Fruit fly (Drosophila melanogaster) whole organism, embryonic: ENCODE results near the gene Ykt6.

ENCODE experiments used
- Ada2b ChIP-seq: fragments of 200-800 bp; sonication (Bioruptor generic); IDR thresholded peaks from 2 replicates; pipeline ENCODE4 v1.3.6; 2022; ENCODE audit warnings: missing biosample characterization, missing genetic modification characterization
- CG10209 ChIP-seq: fragments of 200-800 bp; sonication (Bioruptor generic); optimal IDR thresholded peaks from 3 replicates; lab custom pipeline; 2017; ENCODE audit warnings: missing biosample characterization, mild to moderate bottlenecking, missing genetic modification characterization, missing genetic modification reagents
- CG1024 ChIP-seq: fragments of 200-800 bp; sonication (Bioruptor generic); IDR thresholded peaks from 2 replicates; pipeline ENCODE4 v1.3.6; 2022; ENCODE audit warnings: missing biosample characterization, missing genetic modification characterization
- CG10431 ChIP-seq: fragments of 200-800 bp; sonication (Bioruptor generic); optimal IDR thresholded peaks from 3 replicates; lab custom pipeline; 2018; ENCODE audit warnings: missing biosample characterization, mild to moderate bottlenecking, missing genetic modification characterization
- CG10979 ChIP-seq: fragments of 200-800 bp; sonication (Bioruptor generic); optimal IDR thresholded peaks from 2 replicates; lab custom pipeline; 2018; ENCODE audit warnings: missing biosample characterization, mild to moderate bottlenecking, missing genetic modification characterization, moderate library complexity
- CG13894 ChIP-seq: fragments of 200-800 bp; sonication (Bioruptor generic); optimal IDR thresholded peaks from 3 replicates; lab custom pipeline; 2018; ENCODE audit warnings: missing biosample characterization, mild to moderate bottlenecking, missing genetic modification characterization, moderate library complexity
- CG14441 ChIP-seq: fragments of 200-800 bp; sonication (Bioruptor generic); IDR thresholded peaks from 2 replicates; pipeline ENCODE4 v1.3.6; 2022; ENCODE audit warnings: missing biosample characterization, missing genetic modification characterization
- CG15269 ChIP-seq: fragments of 200-800 bp; sonication (Bioruptor generic); optimal IDR thresholded peaks from 2 replicates; lab custom pipeline; 2018; ENCODE audit warnings: missing biosample characterization, mild to moderate bottlenecking, missing genetic modification characterization, moderate library complexity
- CG17361 ChIP-seq: fragments of 200-800 bp; sonication (Bioruptor generic); IDR thresholded peaks from 3 replicates; pipeline ENCODE4 v1.3.6; 2022; ENCODE audit warnings: missing biosample characterization, missing genetic modification characterization
- CG17568 ChIP-seq: fragments of 200-800 bp; sonication (Bioruptor generic); optimal IDR thresholded peaks from 2 replicates; lab custom pipeline; 2018; ENCODE audit warnings: missing biosample characterization, mild to moderate bottlenecking, missing genetic modification characterization, moderate library complexity
- CG2678 ChIP-seq: fragments of 200-800 bp; sonication (Bioruptor generic); optimal IDR thresholded peaks from 3 replicates; lab custom pipeline; 2019; ENCODE audit warnings: missing biosample characterization, mild to moderate bottlenecking, missing genetic modification characterization, moderate library complexity
- CG2875 ChIP-seq: fragments of 200-800 bp; sonication (Bioruptor generic); optimal IDR thresholded peaks from 2 replicates; lab custom pipeline; 2017; ENCODE audit warnings: missing biosample characterization, mild to moderate bottlenecking, missing genetic modification characterization, missing genetic modification reagents
- CG31441 ChIP-seq: fragments of 200-800 bp; sonication (Bioruptor generic); IDR thresholded peaks from 2 replicates; pipeline ENCODE4 v1.3.6; 2022; ENCODE audit warnings: missing biosample characterization, missing genetic modification characterization
- CG33557 ChIP-seq: fragments of 200-800 bp; sonication (Bioruptor generic); optimal IDR thresholded peaks from 2 replicates; lab custom pipeline; 2019; ENCODE audit warnings: missing biosample characterization, mild to moderate bottlenecking, missing genetic modification characterization, moderate library complexity
- CG3726 ChIP-seq: fragments of 200-800 bp; sonication (Bioruptor generic); IDR thresholded peaks from 3 replicates; pipeline ENCODE4, ENCODE4 v1.3.6; 2022; ENCODE audit warnings: missing biosample characterization, missing genetic modification characterization
- CG3847 ChIP-seq: fragments of 200-800 bp; sonication (Bioruptor generic); IDR thresholded peaks from 2 replicates; pipeline ENCODE4 v1.3.6; 2022; ENCODE audit warnings: missing biosample characterization, missing genetic modification characterization
- CG7372 ChIP-seq: fragments of 200-800 bp; sonication (Bioruptor generic); IDR thresholded peaks from 2 replicates; pipeline ENCODE4 v1.3.6; 2022; ENCODE audit warnings: missing biosample characterization, missing genetic modification characterization
- CG7745 ChIP-seq: fragments of 200-800 bp; sonication (Bioruptor generic); optimal IDR thresholded peaks from 2 replicates; lab custom pipeline; 2018; ENCODE audit warnings: missing biosample characterization, mild to moderate bottlenecking, missing genetic modification characterization, moderate library complexity
- CG7839 ChIP-seq: fragments of 200-800 bp; sonication (Bioruptor generic); optimal IDR thresholded peaks from 3 replicates; lab custom pipeline; 2018; ENCODE audit warnings: missing biosample characterization, mild to moderate bottlenecking, missing genetic modification characterization, moderate library complexity
- CkIIα-i1 ChIP-seq: fragments of 200-800 bp; sonication (Bioruptor generic); IDR thresholded peaks from 2 replicates; pipeline ENCODE4 v1.3.6; 2022; ENCODE audit warnings: missing biosample characterization, missing genetic modification characterization
- Dref ChIP-seq: fragments of 200-800 bp; sonication (Bioruptor generic); IDR thresholded peaks from 2 replicates; pipeline ENCODE4 v1.3.6; 2022; ENCODE audit warnings: missing biosample characterization, missing genetic modification characterization
- Fer1 ChIP-seq: fragments of 200-800 bp; sonication (Bioruptor generic); optimal IDR thresholded peaks from 2 replicates; lab custom pipeline; 2017; ENCODE audit warnings: missing biosample characterization, mild to moderate bottlenecking, missing genetic modification characterization
- Fer3 ChIP-seq: fragments of 200-800 bp; sonication (Bioruptor generic); optimal IDR thresholded peaks from 2 replicates; lab custom pipeline; 2018; ENCODE audit warnings: missing biosample characterization, mild to moderate bottlenecking, missing genetic modification characterization, moderate library complexity
- HLH54F ChIP-seq: fragments of 200-800 bp; sonication (Bioruptor generic); optimal IDR thresholded peaks from 3 replicates; lab custom pipeline; 2016; ENCODE audit warnings: missing biosample characterization, missing genetic modification characterization
- Hand ChIP-seq: fragments of 200-800 bp; sonication (Bioruptor generic); optimal IDR thresholded peaks from 2 replicates; lab custom pipeline; 2017; ENCODE audit warnings: mild to moderate bottlenecking, missing biosample characterization, missing genetic modification reagents, missing genetic modification characterization
- Hr78 ChIP-seq, 2 experiments: fragments of 200-800 bp in 1 of 2; fragments of >200 bp in 1 of 2; sonication (Bioruptor generic) in 1 of 2; optimal IDR thresholded peaks; 2 replicates each; lab custom pipeline; 2017 to 2019; ENCODE audit warnings: missing biosample characterization in 2 of 2, missing genetic modification characterization in 2 of 2, mild to moderate bottlenecking in 1 of 2, moderate library complexity in 1 of 2
- MBD-R2 ChIP-seq: fragments of 200-800 bp; sonication (Bioruptor generic); IDR thresholded peaks from 2 replicates; pipeline ENCODE4 v1.3.6; 2022; ENCODE audit warnings: missing biosample characterization, missing genetic modification characterization
- Max ChIP-seq: fragments of 200-800 bp; sonication (Bioruptor generic); optimal IDR thresholded peaks from 2 replicates; lab custom pipeline; 2016; ENCODE audit warnings: missing biosample characterization, mild to moderate bottlenecking, missing genetic modification characterization
- NK7.1 ChIP-seq: fragments of 200-800 bp; sonication (Bioruptor generic); optimal IDR thresholded peaks from 3 replicates; lab custom pipeline; 2016; ENCODE audit warnings: missing biosample characterization, missing genetic modification characterization
- PHDP ChIP-seq: fragments of 200-800 bp; sonication (Bioruptor generic); optimal IDR thresholded peaks from 3 replicates; lab custom pipeline; 2018; ENCODE audit warnings: missing biosample characterization, mild to moderate bottlenecking, missing genetic modification characterization, moderate library complexity
- ab ChIP-seq: fragments of 200-800 bp; sonication (Bioruptor generic); optimal IDR thresholded peaks from 2 replicates; lab custom pipeline; 2016; ENCODE audit warnings: missing biosample characterization, missing genetic modification characterization
- br ChIP-seq: fragments of >200 bp; optimal IDR thresholded peaks from 2 replicates; lab custom pipeline; 2017
- croc ChIP-seq: fragments of 200-800 bp; sonication (Bioruptor generic); conservative IDR thresholded peaks from 3 replicates; pipeline ENCODE4 v1.3.6; 2022; ENCODE audit warnings: missing biosample characterization, missing genetic modification characterization
- dysf ChIP-seq: fragments of 200-800 bp; sonication (Bioruptor generic); IDR thresholded peaks from 3 replicates; pipeline ENCODE4 v1.3.6; 2022; ENCODE audit warnings: missing biosample characterization, missing genetic modification characterization
- esg ChIP-seq: fragments of 200-800 bp; sonication (Bioruptor generic); conservative IDR thresholded peaks from 2 replicates; pipeline ENCODE4 v1.3.6; 2022; ENCODE audit warnings: missing biosample characterization, missing genetic modification characterization
- gce ChIP-seq: fragments of 200-800 bp; sonication (Bioruptor generic); IDR thresholded peaks from 3 replicates; pipeline ENCODE4 v1.3.6; 2022; ENCODE audit warnings: missing biosample characterization, missing genetic modification characterization
- ind ChIP-seq: fragments of 200-800 bp; sonication (Bioruptor generic); optimal IDR thresholded peaks from 3 replicates; lab custom pipeline; 2016; ENCODE audit warnings: missing biosample characterization, missing genetic modification characterization
- insv ChIP-seq, 2 experiments: fragments of 200-800 bp; sonication (Bioruptor generic); optimal IDR thresholded peaks; 3 replicates each; lab custom pipeline; 2016 to 2018; ENCODE audit warnings: missing biosample characterization in 2 of 2, missing genetic modification characterization in 2 of 2
- jigr1 ChIP-seq: fragments of 200-800 bp; sonication (Bioruptor generic); IDR thresholded peaks from 3 replicates; pipeline ENCODE4 v1.3.6; 2022; ENCODE audit warnings: missing biosample characterization, missing genetic modification characterization
- klu ChIP-seq: fragments of 200-800 bp; sonication (Bioruptor generic); IDR thresholded peaks from 2 replicates; pipeline ENCODE4 v1.3.6; 2022; ENCODE audit warnings: missing biosample characterization, missing genetic modification characterization
- kni ChIP-seq: fragments of 200-800 bp; sonication (Bioruptor generic); optimal IDR thresholded peaks from 3 replicates; lab custom pipeline; 2017; ENCODE audit warnings: mild to moderate bottlenecking, missing biosample characterization, missing genetic modification reagents, missing genetic modification characterization
- lov ChIP-seq, 2 experiments: fragments of 200-800 bp in 1 of 2; fragments of >200 bp in 1 of 2; sonication (Bioruptor generic) in 1 of 2; IDR thresholded peaks in 1 of 2; optimal IDR thresholded peaks in 1 of 2; 2 replicates in 1 of 2; 3 replicates in 1 of 2; pipeline versions ENCODE4 v1.3.6 to Lab custom; 2017 to 2022; ENCODE audit warnings: missing biosample characterization in 1 of 2, missing genetic modification characterization in 1 of 2
- maf-S ChIP-seq: fragments of 200-800 bp; sonication (Bioruptor generic); optimal IDR thresholded peaks from 2 replicates; lab custom pipeline; 2016; ENCODE audit warnings: missing biosample characterization, missing genetic modification characterization
- nau ChIP-seq: fragments of 200-800 bp; sonication (Bioruptor generic); optimal IDR thresholded peaks from 3 replicates; lab custom pipeline; 2017; ENCODE audit warnings: missing biosample characterization, mild to moderate bottlenecking, missing genetic modification characterization, missing genetic modification reagents
- pros ChIP-seq: fragments of 200-800 bp; sonication (Bioruptor generic); optimal IDR thresholded peaks from 3 replicates; lab custom pipeline; 2019; ENCODE audit warnings: missing biosample characterization, mild to moderate bottlenecking, missing genetic modification characterization, moderate library complexity
- pum ChIP-seq: fragments of 200-800 bp; sonication (Bioruptor generic); optimal IDR thresholded peaks from 2 replicates; lab custom pipeline; 2016; ENCODE audit warnings: missing biosample characterization, missing genetic modification characterization
- sim ChIP-seq: fragments of 200-800 bp; sonication (Bioruptor generic); IDR thresholded peaks from 2 replicates; pipeline ENCODE4 v1.3.6; 2022; ENCODE audit warnings: missing biosample characterization, missing genetic modification characterization
- sima ChIP-seq: fragments of 200-800 bp; sonication (Bioruptor generic); optimal IDR thresholded peaks from 2 replicates; lab custom pipeline; 2016; ENCODE audit warnings: missing biosample characterization, missing genetic modification characterization
- sisA ChIP-seq: fragments of 200-800 bp; sonication (Bioruptor generic); IDR thresholded peaks from 2 replicates; pipeline ENCODE4 v1.3.6; 2022; ENCODE audit warnings: missing biosample characterization, missing genetic modification characterization

Gene Ykt6

DNA sequence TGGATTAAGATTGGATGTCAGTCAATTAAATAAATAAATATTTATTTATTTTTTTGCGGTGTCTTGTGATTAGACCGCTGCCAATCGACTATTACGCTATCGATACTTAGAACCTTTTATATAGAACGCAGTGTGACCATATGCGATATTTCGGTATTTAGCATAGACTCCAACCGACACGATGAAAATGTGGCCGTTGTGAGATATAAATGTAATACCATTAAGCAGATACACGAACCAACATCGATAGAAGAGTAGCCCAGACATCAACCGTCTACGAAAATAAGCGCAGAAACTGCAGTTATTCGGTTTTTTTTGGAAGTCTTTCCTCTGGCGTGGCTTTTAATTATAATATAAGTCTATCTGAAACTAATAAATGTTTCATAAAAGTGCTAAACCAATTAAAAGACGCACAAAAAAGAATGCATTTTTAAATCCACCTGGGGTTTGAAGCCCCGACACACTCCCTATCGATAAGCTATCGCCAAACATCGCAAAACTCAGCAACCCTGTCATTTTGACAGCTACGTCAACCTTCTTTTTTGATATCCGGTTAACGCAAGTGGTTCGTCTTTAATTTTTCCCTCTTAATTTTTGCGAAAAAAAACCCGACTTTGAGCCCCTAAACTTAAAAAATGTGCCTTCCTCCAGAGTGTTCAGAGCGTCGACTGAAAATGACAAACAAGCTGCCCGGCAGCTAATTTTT, 13.2 kb downstream of the Ykt6 start, which contains the start of the genes Dhdds and RpS14a (continued):
- peak; percentile 24 for TF ChIP-seq ind (GFP tag; lab: Kevin White, UChicago)
- TF ChIP-seq CG17361 (GFP tag; lab: Robert Waterston, UW), result peak; percentile 83
- no peak for TF ChIP-seq esg (GFP tag; lab: Robert Waterston, UW)
- peak; percentile 38 for TF ChIP-seq CG15269 (tag; lab: Kevin White, UChicago)
- TF ChIP-seq CkIIα-i1, result no peak
- TF ChIP-seq PHDP, result peak; percentile 64
- TF ChIP-seq insv (GFP tag; optimal IDR thresholded peaks at IDR 0.05; lab: Kevin White, UChicago), result peak in 1 of 2 experiments; percentile 67
- no peak for TF ChIP-seq CG7745 (tag; lab: Kevin White, UChicago)
- no peak for TF ChIP-seq jigr1 (GFP tag; lab: Robert Waterston, UW)
- no peak for TF ChIP-seq CG2678 (tag; lab: Kevin White, UChicago)
- TF ChIP-seq klu (GFP tag; lab: Robert Waterston, UW), result no peak; the same call in 1 of the 2 replicates
- no peak for TF ChIP-seq Hand (GFP tag; lab: Kevin White, UChicago)
- TF ChIP-seq HLH54F (GFP tag; lab: Kevin White, UChicago), result peak; percentile 51
- peak; percentile 67 for TF ChIP-seq Fer1 (GFP tag; lab: Kevin White, UChicago)
- TF ChIP-seq CG33557 (GFP tag; lab: Kevin White, UChicago), result peak; percentile 63
- peak; percentile 69; the same call in 1 of the 2 replicates for TF ChIP-seq CG31441 (GFP tag; lab: Robert Waterston, UW)
- TF ChIP-seq sima (GFP tag; lab: Kevin White, UChicago), result no peak
- TF ChIP-seq Dref (GFP tag; lab: Robert Waterston, UW), result peak; percentile 73
- no peak for TF ChIP-seq pum
- TF ChIP-seq CG7839 (tag; lab: Kevin White, UChicago), result peak; percentile 40
- no peak for TF ChIP-seq Hr78 (GFP tag; optimal IDR thresholded peaks at IDR 0.05; lab: Kevin White, UChicago)
- TF ChIP-seq ab, result no peak
- no peak for TF ChIP-seq Ada2b
- no peak for TF ChIP-seq lov (optimal IDR thresholded peaks at IDR 0.05; lab: Kevin White, UChicago)
- 0 out of 3 replicates have a peak, but pooled peaks have one; percentile 29 for TF ChIP-seq lov (GFP tag; IDR thresholded peaks at IDR 0.05; lab: Robert Waterston, UW)
- TF ChIP-seq NK7.1 (GFP tag; lab: Kevin White, UChicago), result peak; percentile 28
- no peak for TF ChIP-seq CG13894 (tag; lab: Kevin White, UChicago)
- TF ChIP-seq dysf (GFP tag; lab: Robert Waterston, UW), result peak; percentile 35; the same call in 1 of the 3 replicates
- TF ChIP-seq CG3726, result no peak
- TF ChIP-seq CG17568 (GFP tag; lab: Kevin White, UChicago), result peak; percentile 78
- TF ChIP-seq CG7372 (GFP tag; lab: Robert Waterston, UW), result no peak
- peak; percentile 43 for TF ChIP-seq CG10979 (tag; lab: Kevin White, UChicago)
- no peak for TF ChIP-seq sisA (GFP tag; lab: Robert Waterston, UW)
- TF ChIP-seq CG2875 (GFP tag; lab: Kevin White, UChicago), result peak; percentile 21
- no peak for TF ChIP-seq croc (GFP tag; lab: Robert Waterston, UW)
- TF ChIP-seq gce (GFP tag; lab: Robert Waterston, UW), result no peak
- peak; percentile 56 for TF ChIP-seq Max
- TF ChIP-seq sim, result no peak
- peak; percentile 74 for TF ChIP-seq CG10431 (GFP tag; lab: Kevin White, UChicago)
- peak; percentile 18 for TF ChIP-seq maf-S (GFP tag; lab: Kevin White, UChicago)
- no peak for TF ChIP-seq pros
- TF ChIP-seq nau, result peak; percentile 75
- peak; percentile 70 for TF ChIP-seq CG10209
- peak; percentile 49; the same call in 1 of the 2 replicates for TF ChIP-seq MBD-R2 (GFP tag; lab: Robert Waterston, UW)
- 0 out of 2 replicates have a peak, but pooled peaks have one; percentile 7 for TF ChIP-seq CG14441 (GFP tag; lab: Robert Waterston, UW)
- peak; percentile 24 for TF ChIP-seq Fer3 (tag; lab: Kevin White, UChicago)
- peak; percentile 68 for TF ChIP-seq kni (GFP tag; lab: Kevin White, UChicago)
- TF ChIP-seq CG1024 (GFP tag; lab: Robert Waterston, UW), result no peak
- peak; percentile 47 for TF ChIP-seq CG3847 (GFP tag; lab: Robert Waterston, UW)
- TF ChIP-seq br (lab: Kevin White, UChicago), result no peak
